Worm (Caenorhabditis elegans): Measurements from ENCODE around the gene B0238.12.

DNA sequence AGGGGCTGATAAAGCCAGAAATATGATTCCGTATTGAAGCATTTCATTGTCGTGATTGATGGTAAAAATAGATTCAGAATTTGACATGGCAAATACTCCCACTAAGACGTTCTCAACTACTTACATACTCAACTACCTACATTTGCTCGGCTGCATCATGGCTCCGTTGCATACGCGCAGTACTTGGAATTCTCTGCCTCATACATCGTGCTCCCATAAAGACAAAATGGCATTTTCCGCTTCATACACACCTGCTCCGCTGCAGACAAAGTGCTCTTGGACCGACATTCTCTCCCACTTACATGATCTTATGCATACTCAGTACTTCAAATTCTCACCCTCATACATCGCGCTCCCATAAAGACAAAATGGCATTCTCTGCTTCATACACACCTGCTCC, at the start of gene B0238.12, which contains the start of gene srt-69:
- TF ChIP-seq hnd-1 (tag; optimal IDR thresholded peaks at IDR 0.05) (no peak), ceh-13 (GFP tag; optimal IDR thresholded peaks at IDR 0.05) (no peak)

All from whole organism, early embryonic.